Worm (Caenorhabditis elegans) whole organism, L4 larva: Measurements from ENCODE around the gene Y46G5A.38.

Experiments
- D1046.2 ChIP-seq: fragments of 200-800 bp; sonication (Bioruptor generic); IDR thresholded peaks from 2 replicates; pipeline ENCODE4 v1.3.6; 2022; ENCODE audit warnings: missing genetic modification characterization, missing compliant biosample characterization
- F49E8.2 ChIP-seq: sonication (generic microtip); optimal IDR thresholded peaks from 2 replicates; lab custom pipeline; 2016; ENCODE audit warnings: missing compliant biosample characterization, mild to moderate bottlenecking, missing genetic modification characterization, borderline replicate concordance
- R02D3.7 ChIP-seq: fragments of 150-350 bp; sonication (generic microtip); optimal IDR thresholded peaks from 3 replicates; lab custom pipeline; 2014; ENCODE audit warnings: missing biosample characterization, missing genetic modification characterization
- Y48G9A.11 ChIP-seq: fragments of 200-800 bp; sonication (Bioruptor generic); IDR thresholded peaks from 2 replicates; pipeline ENCODE4 v1.3.6; 2022; ENCODE audit warnings: missing genetic modification reagents, missing genetic modification characterization, missing compliant biosample characterization
- aha-1 ChIP-seq: fragments of 150-350 bp; peaks from one replicate; lab custom pipeline; 2014; ENCODE audit warnings: missing biosample characterization, missing genetic modification characterization
- arid-1 ChIP-seq: fragments of 200-800 bp; sonication (Bioruptor generic); conservative IDR thresholded peaks from 2 replicates; pipeline ENCODE4 v1.3.6; 2022; ENCODE audit warnings: missing genetic modification reagents, missing genetic modification characterization, missing compliant biosample characterization
- daf-16 ChIP-seq, 3 experiments: sonication (generic microtip); optimal IDR thresholded peaks; 2 replicates each; lab custom pipeline; 2016 to 2017; ENCODE audit warnings: missing genetic modification characterization in 3 of 3, missing genetic modification reagents in 3 of 3, mild to moderate bottlenecking in 2 of 3, missing compliant biosample characterization in 2 of 3, missing biosample characterization in 1 of 3, moderate library complexity in 1 of 3
- dve-1 ChIP-seq: sonication (generic microtip); optimal IDR thresholded peaks from 2 replicates; lab custom pipeline; 2017; ENCODE audit warnings: antibody characterized with exemption, mild to moderate bottlenecking, missing genetic modification characterization, missing compliant biosample characterization; ENCODE audit not compliant: insufficient read depth
- egl-27 ChIP-seq: sonication (generic microtip); optimal IDR thresholded peaks from 3 replicates; lab custom pipeline; 2017; ENCODE audit warnings: missing biosample characterization, missing genetic modification reagents, missing genetic modification characterization
- hif-1 ChIP-seq, 2 experiments: sonication (generic microtip); optimal IDR thresholded peaks; 2 replicates each; lab custom pipeline; 2016 to 2017; ENCODE audit warnings: missing compliant biosample characterization in 2 of 2, missing genetic modification characterization in 2 of 2, missing genetic modification reagents in 2 of 2, missing genotype in 2 of 2, mild to moderate bottlenecking in 1 of 2
- hlh-11 ChIP-seq: fragments of 200-800 bp; sonication (Bioruptor generic); optimal IDR thresholded peaks from 2 replicates; lab custom pipeline; 2018; ENCODE audit warnings: mild to moderate bottlenecking, missing genetic modification characterization, missing compliant biosample characterization
- hlh-30 ChIP-seq: sonication (generic microtip); optimal IDR thresholded peaks from 2 replicates; lab custom pipeline; 2017; ENCODE audit warnings: antibody characterized with exemption, mild to moderate bottlenecking, missing genetic modification characterization, missing compliant biosample characterization; ENCODE audit not compliant: insufficient read depth
- lin-38 ChIP-seq: fragments of 200-800 bp; sonication (Bioruptor generic); IDR thresholded peaks from 2 replicates; pipeline ENCODE4 v1.3.6; 2022; ENCODE audit warnings: missing genetic modification reagents, missing genetic modification characterization, missing compliant biosample characterization
- lsy-2 ChIP-seq, 2 experiments: fragments of 150-350 bp in 1 of 2; sonication (generic microtip) in 1 of 2; optimal IDR thresholded peaks; 2 replicates each; lab custom pipeline; 2014 to 2017; ENCODE audit warnings: missing biosample characterization in 2 of 2, missing genetic modification characterization in 2 of 2
- mdl-1 ChIP-seq, 2 experiments: fragments of 150-350 bp in 1 of 2; sonication (generic microtip) in 1 of 2; optimal IDR thresholded peaks; 2 replicates each; lab custom pipeline; 2014 to 2017; ENCODE audit warnings: missing biosample characterization in 2 of 2, missing genetic modification characterization in 2 of 2
- nhr-41 ChIP-seq: fragments of 200-800 bp; sonication (Bioruptor generic); IDR thresholded peaks from 2 replicates; pipeline ENCODE4 v1.3.6; 2022; ENCODE audit warnings: missing genetic modification reagents, missing genetic modification characterization, missing compliant biosample characterization
- nhr-48 ChIP-seq: sonication (generic microtip); optimal IDR thresholded peaks from 2 replicates; lab custom pipeline; 2016; ENCODE audit warnings: mild to moderate bottlenecking, missing genetic modification characterization, missing compliant biosample characterization
- pqm-1 ChIP-seq: sonication (generic microtip); optimal IDR thresholded peaks from 2 replicates; lab custom pipeline; 2017; ENCODE audit warnings: missing biosample characterization, missing genetic modification characterization
- set-16 ChIP-seq: fragments of 200-800 bp; sonication (Bioruptor generic); IDR thresholded peaks from 2 replicates; pipeline ENCODE4 v1.3.6; 2022; ENCODE audit warnings: missing genetic modification reagents, missing genetic modification characterization, missing compliant biosample characterization
- tag-97 ChIP-seq: fragments of 200-800 bp; sonication (Bioruptor generic); IDR thresholded peaks from 2 replicates; pipeline ENCODE4 v1.3.6; 2022; ENCODE audit warnings: missing genetic modification characterization, missing compliant biosample characterization
- tra-1 ChIP-seq: fragments of 200-800 bp; sonication (Bioruptor generic); IDR thresholded peaks from 2 replicates; pipeline ENCODE4 v1.3.6; 2022; ENCODE audit warnings: missing genetic modification reagents, missing genetic modification characterization, missing compliant biosample characterization
- unc-62 ChIP-seq, 3 experiments: fragments of 150-350 bp in 1 of 3; sonication (generic microtip); optimal IDR thresholded peaks in 2 of 3; peaks in 1 of 3; 1 replicate in 1 of 3; 2 replicates in 2 of 3; lab custom pipeline; 2014 to 2017; ENCODE audit warnings: missing biosample characterization in 3 of 3, missing genetic modification characterization in 3 of 3, missing genetic modification reagents in 3 of 3, missing genotype in 1 of 3
- vab-7 ChIP-seq: fragments of 200-800 bp; sonication (Bioruptor generic); IDR thresholded peaks from 2 replicates; pipeline ENCODE4 v1.3.6; 2022; ENCODE audit warnings: missing genetic modification reagents, missing genetic modification characterization, missing compliant biosample characterization
- zfp-2 ChIP-seq: sonication (generic microtip); optimal IDR thresholded peaks from 2 replicates; lab custom pipeline; 2016; ENCODE audit warnings: mild to moderate bottlenecking, missing genetic modification characterization, missing compliant biosample characterization
- zip-2 ChIP-seq: fragments of 150-350 bp; optimal IDR thresholded peaks from 2 replicates; lab custom pipeline; 2014; ENCODE audit warnings: missing biosample characterization, missing genetic modification characterization
- ztf-7 ChIP-seq: fragments of 150-350 bp; optimal IDR thresholded peaks from 2 replicates; lab custom pipeline; 2014; ENCODE audit warnings: missing biosample characterization, missing genetic modification characterization

Gene Y46G5A.38

ce11 chrII:12805765-12806384 is 21.0 kb upstream of the Y46G5A.38 start (continued):
- peak; percentile 47 for TF ChIP-seq hlh-30
- 0 out of 2 replicates have a peak, but pooled peaks have one; percentile 13 for TF ChIP-seq D1046.2 (GFP tag; lab: Robert Waterston, UW)
- no peak for TF ChIP-seq Y48G9A.11 (GFP tag; lab: Robert Waterston, UW)
- TF ChIP-seq mdl-1 (tag; optimal IDR thresholded peaks at IDR 0.05; lab: Kevin White, UChicago): peak in 1 of 2 experiments; percentile 12
- TF ChIP-seq zfp-2 (tag; lab: Kevin White, UChicago): no peak
- no peak for TF ChIP-seq nhr-41 (GFP tag; lab: Robert Waterston, UW)
- TF ChIP-seq lin-38 (GFP tag; lab: Robert Waterston, UW): peak; percentile 47
- TF ChIP-seq arid-1 (GFP tag; lab: Robert Waterston, UW): 0 out of 2 replicates have a peak, but pooled peaks have one; percentile 13
- TF ChIP-seq unc-62 (GFP tag; optimal IDR thresholded peaks at IDR 0.05 in 1 of 2; lab: Kevin White, UChicago): peak in 1 of 2 experiments; percentile 83
- TF ChIP-seq unc-62 (tag; optimal IDR thresholded peaks at IDR 0.05; lab: Kevin White, UChicago): no peak
- TF ChIP-seq egl-27 (tag; lab: Kevin White, UChicago): no peak
- peak; percentile 52 for TF ChIP-seq zip-2
- TF ChIP-seq lsy-2 (tag; optimal IDR thresholded peaks at IDR 0.05; lab: Kevin White, UChicago): peak in 1 of 2 experiments; percentile 60
- TF ChIP-seq aha-1 (tag; lab: Kevin White, UChicago): peak; percentile 58
- TF ChIP-seq R02D3.7 (tag; lab: Kevin White, UChicago): no peak

- TF ChIP-seq hlh-11 (tag; lab: Kevin White, UChicago): peak; percentile 8
- no peak for TF ChIP-seq arid-1 (GFP tag; lab: Robert Waterston, UW)
- TF ChIP-seq set-16: peak; percentile 60
- TF ChIP-seq pqm-1 (tag; lab: Kevin White, UChicago): peak; percentile 48
- TF ChIP-seq tag-97 (GFP tag; lab: Robert Waterston, UW): no peak
These were observed 20.2 kb upstream of the Y46G5A.38 start, which contains the start of gene spds-1 for ce11 chrII:12806602-12807182. TSS of gene spds-1 (plus strand) at chrII:12806899.

ce11 chrII:12808746-12809145 is 18.1 kb upstream of the Y46G5A.38 start:
- no peak for TF ChIP-seq tra-1 (GFP tag; lab: Robert Waterston, UW)
- peak; percentile 36; the same call in 1 of the 2 replicates for TF ChIP-seq lin-38 (GFP tag; lab: Robert Waterston, UW)
- TF ChIP-seq F49E8.2 (tag; lab: Kevin White, UChicago): peak; percentile 68

- TF ChIP-seq hif-1 (tag; optimal IDR thresholded peaks at IDR 0.05; lab: Kevin White, UChicago) (peak in 1 of 2 experiments; percentile 37), ztf-7 (no peak), zip-2 (peak; percentile 87)
- TF ChIP-seq, all 104 proteins: peak for 2
These were observed 17.1 kb upstream of the Y46G5A.38 start for ce11 chrII:12809725-12810124.

ce11 chrII:12810709-12811108 is 16.1 kb upstream of the Y46G5A.38 start, which contains the start of gene Y46G5A.20:
TSS of gene Y46G5A.20 (plus strand) at chrII:12811009.
- no peak for TF ChIP-seq nhr-48
- TF ChIP-seq daf-16 (GFP tag; optimal IDR thresholded peaks at IDR 0.05; lab: Kevin White, UChicago): no peak
- TF ChIP-seq daf-16 (tag; optimal IDR thresholded peaks at IDR 0.05; lab: Kevin White, UChicago): peak; percentile 52
- TF ChIP-seq pqm-1 (tag; lab: Kevin White, UChicago): peak; percentile 15

ce11 chrII:12813253-12813652 is 13.6 kb upstream of the Y46G5A.38 start:
- peak; percentile 95 for TF ChIP-seq aha-1 (tag; lab: Kevin White, UChicago)
- TF ChIP-seq dve-1 (tag; lab: Kevin White, UChicago): no peak
- TF ChIP-seq vab-7: no peak
